Worm (Caenorhabditis elegans) whole organism, young adult: ENCODE measurements around the gene C06E2.5.

ENCODE experiments used
- C17E4.6 ChIP-seq: fragments of 200-800 bp; sonication (Bioruptor generic); IDR thresholded peaks from 2 replicates; pipeline ENCODE4 v1.3.6; 2022; ENCODE audit warnings: missing genetic modification reagents, missing genetic modification characterization, missing compliant biosample characterization
- F37B4.10 ChIP-seq: fragments of 200-800 bp; sonication (Bioruptor generic); IDR thresholded peaks from 2 replicates; pipeline ENCODE4 v1.3.6; 2022; ENCODE audit warnings: missing genetic modification characterization, missing compliant biosample characterization
- F49E8.2 ChIP-seq: sonication (generic microtip); optimal IDR thresholded peaks from 3 replicates; lab custom pipeline; 2017; ENCODE audit warnings: missing genetic modification characterization, mild to moderate bottlenecking, missing compliant biosample characterization, antibody characterized with exemption, moderate library complexity; ENCODE audit not compliant: insufficient read depth
- F57C9.4 ChIP-seq: sonication (generic microtip); optimal IDR thresholded peaks from 2 replicates; lab custom pipeline; 2017; ENCODE audit warnings: mild to moderate bottlenecking, missing genetic modification characterization, missing compliant biosample characterization
- T07F8.4 ChIP-seq: sonication (generic microtip); optimal IDR thresholded peaks from 2 replicates; lab custom pipeline; 2016; ENCODE audit warnings: mild to moderate bottlenecking, missing genetic modification characterization, moderate library complexity, missing compliant biosample characterization
- Y53F4B.3 ChIP-seq: fragments of 200-800 bp; sonication (Bioruptor generic); IDR thresholded peaks from 2 replicates; pipeline ENCODE4 v1.3.6; 2022; ENCODE audit warnings: missing genetic modification reagents, missing genetic modification characterization, missing compliant biosample characterization
- Y53G8AR.9 ChIP-seq: fragments of 200-800 bp; sonication (Bioruptor generic); conservative IDR thresholded peaks from 2 replicates; pipeline ENCODE4 v1.3.6; 2022; ENCODE audit warnings: missing genetic modification reagents, missing genetic modification characterization, missing compliant biosample characterization
- Y79H2A.3 ChIP-seq: fragments of 200-800 bp; sonication (Bioruptor generic); conservative IDR thresholded peaks from 2 replicates; pipeline ENCODE4 v1.3.6; 2022; ENCODE audit warnings: missing genetic modification reagents, missing genetic modification characterization, missing compliant biosample characterization
- akir-1 ChIP-seq: fragments of 200-800 bp; sonication (Bioruptor generic); optimal IDR thresholded peaks from 2 replicates; lab custom pipeline; 2018; ENCODE audit warnings: mild to moderate bottlenecking, missing genetic modification characterization, moderate library complexity, missing compliant biosample characterization
- cebp-1 ChIP-seq, 2 experiments: fragments of 200-800 bp in 1 of 2; sonication (Bioruptor generic) in 1 of 2; sonication (generic microtip) in 1 of 2; IDR thresholded peaks in 1 of 2; optimal IDR thresholded peaks in 1 of 2; 2 replicates each; pipeline versions ENCODE4 v1.3.6 to Lab custom; 2017 to 2022; ENCODE audit warnings: missing compliant biosample characterization in 2 of 2, missing genetic modification characterization in 2 of 2, mild to moderate bottlenecking in 1 of 2, missing genetic modification reagents in 1 of 2, moderate library complexity in 1 of 2
- cebp-2 ChIP-seq: fragments of 200-800 bp; sonication (Bioruptor generic); IDR thresholded peaks from 2 replicates; pipeline ENCODE4 v1.3.6; 2022; ENCODE audit warnings: missing genetic modification characterization, missing compliant biosample characterization
- ceh-100 ChIP-seq: fragments of 200-800 bp; sonication (Bioruptor generic); IDR thresholded peaks from 2 replicates; pipeline ENCODE4 v1.3.6; 2022; ENCODE audit warnings: missing genetic modification reagents, missing genetic modification characterization, missing compliant biosample characterization
- ceh-27 ChIP-seq: fragments of 200-800 bp; sonication (Bioruptor generic); optimal IDR thresholded peaks from 2 replicates; lab custom pipeline; 2018; ENCODE audit warnings: mild to moderate bottlenecking, missing genetic modification characterization, moderate library complexity, missing compliant biosample characterization
- ceh-58 ChIP-seq: fragments of 200-800 bp; sonication (Bioruptor generic); IDR thresholded peaks from 2 replicates; pipeline ENCODE4 v1.3.6; 2022; ENCODE audit warnings: missing genetic modification characterization, missing compliant biosample characterization
- ceh-79 ChIP-seq: sonication (generic microtip); optimal IDR thresholded peaks from 2 replicates; lab custom pipeline; 2017; ENCODE audit warnings: mild to moderate bottlenecking, missing genetic modification characterization, missing compliant biosample characterization
- ceh-91 ChIP-seq: fragments of 200-800 bp; sonication (Bioruptor generic); IDR thresholded peaks from 2 replicates; pipeline ENCODE4 v1.3.6; 2022; ENCODE audit warnings: missing genetic modification reagents, missing genetic modification characterization, missing compliant biosample characterization
- egrh-3 ChIP-seq: fragments of 200-800 bp; sonication (Bioruptor generic); IDR thresholded peaks from 2 replicates; pipeline ENCODE4 v1.3.6; 2022; ENCODE audit warnings: missing genetic modification reagents, missing genetic modification characterization, missing compliant biosample characterization
- gei-17 ChIP-seq: fragments of 200-800 bp; sonication (Bioruptor generic); optimal IDR thresholded peaks from 2 replicates; lab custom pipeline; 2018; ENCODE audit warnings: mild to moderate bottlenecking, missing genetic modification characterization, missing compliant biosample characterization
- him-1 ChIP-seq: sonication (generic microtip); optimal IDR thresholded peaks from 2 replicates; lab custom pipeline; 2016; ENCODE audit warnings: missing genotype, missing genetic modification reagents, missing genetic modification characterization, missing compliant biosample characterization
- hmg-1.2 ChIP-seq: fragments of 200-800 bp; sonication (Bioruptor generic); IDR thresholded peaks from 2 replicates; pipeline ENCODE4 v1.3.6; 2022; ENCODE audit warnings: missing genetic modification reagents, missing genetic modification characterization, missing compliant biosample characterization
- hmg-20 ChIP-seq: fragments of 200-800 bp; sonication (Bioruptor generic); IDR thresholded peaks from 2 replicates; pipeline ENCODE4 v1.3.6; 2022; ENCODE audit warnings: missing genetic modification reagents, missing genetic modification characterization, missing compliant biosample characterization
- hrde-1 ChIP-seq: sonication (generic microtip); optimal IDR thresholded peaks from 2 replicates; lab custom pipeline; 2016; ENCODE audit warnings: missing genetic modification characterization, mild to moderate bottlenecking, missing compliant biosample characterization, moderate library complexity, missing genotype, missing genetic modification reagents, borderline replicate concordance
- lag-1 ChIP-seq: fragments of 200-800 bp; sonication (Bioruptor generic); IDR thresholded peaks from 2 replicates; pipeline ENCODE4 v1.3.6; 2022; ENCODE audit warnings: missing genetic modification reagents, missing genetic modification characterization, missing compliant biosample characterization
- lin-26 ChIP-seq: fragments of 200-800 bp; sonication (Bioruptor generic); IDR thresholded peaks from 2 replicates; pipeline ENCODE4 v1.3.6; 2022; ENCODE audit warnings: missing genetic modification reagents, missing genetic modification characterization, missing compliant biosample characterization
- lin-54 ChIP-seq: fragments of 200-800 bp; sonication (Bioruptor generic); optimal IDR thresholded peaks from 2 replicates; lab custom pipeline; 2018; ENCODE audit warnings: mild to moderate bottlenecking, missing genetic modification characterization, missing compliant biosample characterization
- lsy-27 ChIP-seq: sonication (generic microtip); optimal IDR thresholded peaks from 2 replicates; lab custom pipeline; 2017; ENCODE audit warnings: missing genetic modification characterization, mild to moderate bottlenecking, missing compliant biosample characterization, antibody characterized with exemption, missing genotype, borderline replicate concordance; ENCODE audit not compliant: insufficient read depth
- mcd-1 ChIP-seq: fragments of 200-800 bp; sonication (Bioruptor generic); IDR thresholded peaks from 2 replicates; pipeline ENCODE4 v1.3.6; 2022; ENCODE audit warnings: missing genetic modification reagents, missing genetic modification characterization, missing compliant biosample characterization
- nhr-120 ChIP-seq: fragments of 200-800 bp; sonication (Bioruptor generic); IDR thresholded peaks from 2 replicates; pipeline ENCODE4 v1.3.6; 2022; ENCODE audit warnings: missing genetic modification characterization, missing compliant biosample characterization
- nhr-80 ChIP-seq: sonication (generic microtip); optimal IDR thresholded peaks from 2 replicates; lab custom pipeline; 2016; ENCODE audit warnings: missing genetic modification characterization, missing compliant biosample characterization
- pha-4 ChIP-seq: fragments of 150-350 bp; sonication (generic microtip); optimal IDR thresholded peaks from 2 replicates; lab custom pipeline; 2014; ENCODE audit warnings: missing biosample characterization, missing genetic modification reagents, missing genetic modification characterization
- rcor-1 ChIP-seq: fragments of 200-800 bp; sonication (Bioruptor generic); IDR thresholded peaks from 2 replicates; pipeline ENCODE4 v1.3.6; 2022; ENCODE audit warnings: missing genetic modification reagents, missing genetic modification characterization, missing compliant biosample characterization
- repo-1 ChIP-seq: sonication (generic microtip); optimal IDR thresholded peaks from 2 replicates; lab custom pipeline; 2017; ENCODE audit warnings: mild to moderate bottlenecking, missing genetic modification characterization, missing compliant biosample characterization
- sdz-38 ChIP-seq: sonication (generic microtip); optimal IDR thresholded peaks from 2 replicates; lab custom pipeline; 2016; ENCODE audit warnings: missing genotype, missing genetic modification characterization, missing compliant biosample characterization
- sea-2 ChIP-seq: fragments of 200-800 bp; sonication (Bioruptor generic); IDR thresholded peaks from 2 replicates; pipeline ENCODE4 v1.3.6; 2022; ENCODE audit warnings: missing genetic modification characterization, missing compliant biosample characterization
- sptf-2 ChIP-seq: fragments of 200-800 bp; sonication (Bioruptor generic); optimal IDR thresholded peaks from 2 replicates; lab custom pipeline; 2018; ENCODE audit warnings: mild to moderate bottlenecking, missing genetic modification characterization, missing compliant biosample characterization
- tbp1 ChIP-seq: fragments of 200-800 bp; sonication (Bioruptor generic); optimal IDR thresholded peaks from 2 replicates; lab custom pipeline; 2018; ENCODE audit warnings: mild to moderate bottlenecking, missing genetic modification characterization, missing compliant biosample characterization
- tlf-1 ChIP-seq: fragments of 200-800 bp; sonication (Bioruptor generic); optimal IDR thresholded peaks from 2 replicates; lab custom pipeline; 2018; ENCODE audit warnings: mild to moderate bottlenecking, missing genetic modification characterization, missing compliant biosample characterization
- unc-62 ChIP-seq: fragments of 150-350 bp; optimal IDR thresholded peaks from 2 replicates; lab custom pipeline; 2014; ENCODE audit warnings: missing biosample characterization, missing genetic modification reagents, missing genetic modification characterization
- ztf-18 ChIP-seq: sonication (generic microtip); optimal IDR thresholded peaks from 2 replicates; lab custom pipeline; 2016; ENCODE audit warnings: missing genotype, mild to moderate bottlenecking, missing genetic modification characterization, missing compliant biosample characterization
- ztf-22 ChIP-seq: fragments of 200-800 bp; sonication (Bioruptor generic); optimal IDR thresholded peaks from 2 replicates; lab custom pipeline; 2018; ENCODE audit warnings: mild to moderate bottlenecking, missing genetic modification characterization, moderate library complexity, missing compliant biosample characterization
- ztf-3 ChIP-seq: fragments of 200-800 bp; sonication (Bioruptor generic); optimal IDR thresholded peaks from 2 replicates; lab custom pipeline; 2018; ENCODE audit warnings: mild to moderate bottlenecking, missing genetic modification characterization, missing compliant biosample characterization

C06E2.5 gene

DNA sequence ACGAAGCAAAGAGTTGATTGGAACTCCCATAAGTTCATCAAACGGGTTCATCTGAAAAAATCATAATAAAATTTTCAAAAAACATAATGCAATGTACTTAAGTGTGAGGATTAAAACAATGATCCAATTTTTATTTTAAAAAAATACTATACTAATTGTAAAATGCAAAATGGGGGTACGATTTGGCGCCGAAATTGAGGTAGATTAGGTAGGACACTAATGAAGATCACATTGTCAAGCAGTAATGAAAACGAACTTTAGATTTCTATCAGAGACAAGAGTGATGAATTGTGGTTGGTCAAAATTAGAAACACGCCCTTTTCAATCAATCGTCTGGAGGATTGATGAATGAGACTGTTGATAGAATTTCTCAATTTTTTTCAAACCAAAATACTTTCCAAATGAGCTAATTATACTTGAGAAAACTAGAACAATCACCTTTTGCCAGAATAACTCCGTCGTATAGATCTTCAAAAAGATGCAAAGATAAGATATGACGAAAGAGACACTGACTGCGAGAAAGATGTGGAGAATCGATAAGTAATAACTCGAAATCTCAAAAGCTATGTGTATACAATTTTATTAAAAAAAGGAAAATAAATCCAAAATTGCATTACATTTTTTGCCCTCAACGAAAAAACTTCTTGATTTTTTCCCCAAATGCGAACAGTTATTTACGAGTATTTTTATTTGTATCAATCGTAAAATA is at the start of gene C06E2.5:
C06E2.5 (minus strand) TSS at position 51 of the 709 bp plus-strand sequence.
- TF ChIP-seq lin-54 (GFP tag; lab: Kevin White, UChicago) (no peak), cebp-1 (GFP tag; IDR thresholded peaks at IDR 0.05; lab: Robert Waterston, UW) (no peak), cebp-1 (tag; optimal IDR thresholded peaks at IDR 0.05; lab: Kevin White, UChicago) (no peak), unc-62 (no peak), sdz-38 (tag; lab: Kevin White, UChicago) (no peak), ceh-58 (GFP tag; lab: Robert Waterston, UW) (no peak), Y53F4B.3 (GFP tag; lab: Robert Waterston, UW) (no peak), rcor-1 (GFP tag; lab: Robert Waterston, UW) (no peak), hmg-20 (GFP tag; lab: Robert Waterston, UW) (no peak), hmg-1.2 (no peak)
- TF ChIP-seq, all 124 proteins: peak for 0

ce11 chrX:8905089-8905488 is 47.3 kb upstream of the C06E2.5 start, which contains the start of gene ensh-1:
TSS of gene ensh-1 (plus strand) at chrX:8905389.
- TF ChIP-seq egrh-3 (GFP tag; lab: Robert Waterston, UW) (no peak), T07F8.4 (tag; lab: Kevin White, UChicago) (no peak), lin-54 (GFP tag; lab: Kevin White, UChicago) (no peak), ztf-22 (GFP tag; lab: Kevin White, UChicago) (no peak), tbp1 (GFP tag; lab: Kevin White, UChicago) (no peak), ceh-27 (GFP tag; lab: Kevin White, UChicago) (no peak), tlf-1 (GFP tag; lab: Kevin White, UChicago) (no peak), mcd-1 (GFP tag; lab: Robert Waterston, UW) (no peak), lag-1 (GFP tag; lab: Robert Waterston, UW) (no peak), nhr-80 (no peak), C17E4.6 (GFP tag; lab: Robert Waterston, UW) (no peak), nhr-120 (no peak), repo-1 (tag; lab: Kevin White, UChicago) (no peak), lsy-27 (tag; lab: Kevin White, UChicago) (no peak), ztf-18 (no peak), sptf-2 (GFP tag; lab: Kevin White, UChicago) (no peak), F49E8.2 (tag; lab: Kevin White, UChicago) (no peak), ceh-100 (no peak)

ce11 chrX:8902920-8903319 is 45.2 kb upstream of the C06E2.5 start:
- TF ChIP-seq hrde-1 (no peak), Y79H2A.3 (GFP tag; lab: Robert Waterston, UW) (no peak), pha-4 (tag; lab: Kevin White, UChicago) (no peak), F37B4.10 (GFP tag; lab: Robert Waterston, UW) (no peak), lin-26 (no peak), akir-1 (GFP tag; lab: Kevin White, UChicago) (no peak), gei-17 (GFP tag; lab: Kevin White, UChicago) (no peak), tbp1 (GFP tag; lab: Kevin White, UChicago) (no peak), ceh-91 (GFP tag; lab: Robert Waterston, UW) (no peak), ceh-79 (tag; lab: Kevin White, UChicago) (no peak), sea-2 (GFP tag; lab: Robert Waterston, UW) (no peak), ztf-18 (no peak), him-1 (tag; lab: Kevin White, UChicago) (no peak), ceh-100 (no peak), ztf-3 (GFP tag; lab: Kevin White, UChicago) (no peak), Y53G8AR.9 (GFP tag; lab: Robert Waterston, UW) (no peak), T07F8.4 (tag; lab: Kevin White, UChicago) (no peak), F57C9.4 (tag; lab: Kevin White, UChicago) (no peak), cebp-2 (GFP tag; lab: Robert Waterston, UW) (no peak)
